Fruit fly (Drosophila melanogaster) whole organism, embryonic: Measurements from ENCODE around the gene CG10317.

Experiments
- Atf6 ChIP-seq: fragments of 200-800 bp; sonication (Bioruptor generic); IDR thresholded peaks from 2 replicates; pipeline ENCODE4 v1.3.6; 2022; ENCODE audit warnings: missing biosample characterization, missing genetic modification characterization
- CG31365 ChIP-seq: fragments of 200-800 bp; sonication (Bioruptor generic); optimal IDR thresholded peaks from 2 replicates; lab custom pipeline; 2018; ENCODE audit warnings: missing biosample characterization, mild to moderate bottlenecking, missing genetic modification characterization
- ro ChIP-seq: fragments of 200-800 bp; sonication (Bioruptor generic); IDR thresholded peaks from 2 replicates; pipeline ENCODE4 v1.3.6; 2022; ENCODE audit warnings: missing biosample characterization, missing genetic modification characterization
- slou ChIP-seq: fragments of 200-800 bp; sonication (Bioruptor generic); optimal IDR thresholded peaks from 3 replicates; lab custom pipeline; 2016; ENCODE audit warnings: missing biosample characterization, missing genetic modification characterization

DNA sequence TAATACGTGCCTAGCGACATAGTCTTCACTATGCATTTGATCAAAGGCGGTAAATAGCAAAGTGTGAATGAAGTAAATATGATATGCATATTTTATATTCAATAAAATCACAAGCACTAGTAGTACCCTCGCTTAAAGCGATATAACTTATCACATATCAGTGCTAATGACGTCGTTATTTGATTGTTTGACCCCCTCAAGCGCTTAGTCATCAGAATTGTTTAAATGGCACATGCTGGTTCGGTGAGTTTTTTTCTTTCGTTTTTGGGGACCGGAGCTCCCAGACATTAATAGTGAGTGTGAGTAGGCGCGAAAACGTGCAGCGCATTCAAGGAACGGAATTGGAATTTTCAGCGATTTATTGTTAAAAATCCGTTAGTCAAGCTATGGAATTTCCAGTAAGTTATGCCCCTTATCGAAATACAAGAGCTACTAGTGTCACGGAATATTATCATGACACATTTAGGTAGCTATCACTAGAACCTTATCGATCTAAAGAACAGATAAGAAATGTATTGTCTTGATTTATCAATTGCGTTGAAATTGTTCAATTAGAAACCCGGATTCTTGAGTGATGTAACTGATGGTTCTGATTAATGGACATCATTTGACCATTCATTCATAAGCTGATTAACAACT is 22.6 kb downstream of the CG10317 start:
- TF ChIP-seq ro (GFP tag; lab: Robert Waterston, UW) (no peak), Atf6 (no peak), slou (no peak), CG31365 (no peak)
